Fruit fly (Drosophila melanogaster): ENCODE measurements around the gene kis.

The kis gene

DNA sequence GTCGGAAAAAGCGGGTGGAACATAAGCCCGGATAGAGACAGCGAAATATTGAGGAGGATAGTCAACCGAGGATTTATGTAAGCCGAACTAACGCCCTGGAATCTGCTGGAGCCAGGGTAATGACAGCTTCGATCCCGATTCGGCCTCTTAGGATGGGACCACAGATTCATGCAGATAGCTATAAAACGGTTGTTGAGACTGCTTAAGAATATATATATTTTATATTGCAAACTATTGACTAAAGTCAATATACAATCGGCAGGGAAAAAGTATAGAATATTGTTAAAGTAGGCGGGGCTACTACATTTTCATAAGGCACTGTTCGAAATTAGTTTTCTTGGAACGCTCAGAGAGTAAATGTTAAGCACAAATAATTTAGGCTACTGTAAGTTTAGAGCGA lies 18.2 kb upstream of the kis start, which contains the start of gene CG3345:
CG3345 (plus strand) TSS at position 301 of the 400 bp plus-strand sequence.
- TF ChIP-seq CG34367 (tag; optimal IDR thresholded peaks at IDR 0.05): no peak
- no peak for TF ChIP-seq gl (tag; optimal IDR thresholded peaks at IDR 0.05)
- no peak for TF ChIP-seq rn (GFP tag; IDR thresholded peaks at IDR 0.05)
- no peak for TF ChIP-seq CG9948 (tag; optimal IDR thresholded peaks at IDR 0.05)
- no peak for TF ChIP-seq CG10348 (GFP tag; IDR thresholded peaks at IDR 0.05)
- TF ChIP-seq Pif1B (GFP tag; optimal IDR thresholded peaks at IDR 0.05): no peak
- TF ChIP-seq CG13204 (GFP tag; optimal IDR thresholded peaks at IDR 0.05): no peak
- TF ChIP-seq EcR (GFP tag; optimal IDR thresholded peaks at IDR 0.05): no peak
- TF ChIP-seq CG14655 (GFP tag; optimal IDR thresholded peaks at IDR 0.05): no peak
- no peak for TF ChIP-seq Pif1A (GFP tag; optimal IDR thresholded peaks at IDR 0.05)
- TF ChIP-seq CG15710 (tag; optimal IDR thresholded peaks at IDR 0.05): no peak
- TF ChIP-seq CG8301 (tag; optimal IDR thresholded peaks at IDR 0.05): no peak

DNA sequence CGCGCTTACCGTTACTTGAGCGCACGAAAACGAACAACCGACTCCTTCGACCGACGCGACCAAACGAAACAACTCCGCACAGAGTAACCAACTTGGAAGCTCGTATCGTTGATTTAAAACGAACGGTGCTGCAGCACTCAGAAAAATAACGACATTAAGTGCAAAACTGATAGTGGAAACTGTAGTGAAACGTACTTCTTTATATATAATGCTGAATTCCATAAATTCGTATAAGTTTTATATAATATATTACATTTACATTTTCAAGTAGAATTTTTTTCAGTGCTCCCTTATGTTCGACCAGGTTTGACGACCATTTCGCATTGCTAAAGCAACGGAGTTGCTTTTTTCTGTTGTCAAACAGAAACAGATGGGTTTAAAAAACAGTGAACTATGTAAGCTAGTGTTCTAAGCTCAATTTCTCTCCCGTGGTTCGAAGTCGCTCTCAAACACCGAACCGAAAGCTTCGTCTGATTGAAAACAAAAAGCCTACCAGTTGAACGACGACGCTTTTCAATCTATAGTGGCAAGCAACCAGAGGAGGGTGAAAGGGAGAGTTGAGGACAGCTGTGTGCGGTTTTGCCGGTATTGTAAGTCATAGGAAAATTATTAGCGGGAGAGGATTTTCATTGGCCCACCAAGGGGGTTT lies 16.9 kb upstream of the kis start, which contains the start of gene CG17075:
CG17075 (minus strand) TSS at position 65 of the 649 bp plus-strand sequence.
- peak; percentile 94 for TF ChIP-seq CG32121 (GFP tag; IDR thresholded peaks at IDR 0.05)
- peak; percentile 96 for TF ChIP-seq CG4496 (GFP tag; IDR thresholded peaks at IDR 0.05)
- TF ChIP-seq Ets98B (GFP tag; IDR thresholded peaks at IDR 0.05): peak; percentile 95
- TF ChIP-seq gl (tag; optimal IDR thresholded peaks at IDR 0.05): peak; percentile 62
- TF ChIP-seq Snoo (tag; optimal IDR thresholded peaks at IDR 0.05): peak; percentile 73
- no peak for TF ChIP-seq D1 (tag; optimal IDR thresholded peaks at IDR 0.05)
- no peak for TF ChIP-seq Pif1B (GFP tag; optimal IDR thresholded peaks at IDR 0.05)
- TF ChIP-seq EcR (GFP tag; optimal IDR thresholded peaks at IDR 0.05): no peak
- TF ChIP-seq CG17806 (tag; optimal IDR thresholded peaks at IDR 0.05): peak; percentile 82
- peak; percentile 80 for TF ChIP-seq CG9948 (tag; optimal IDR thresholded peaks at IDR 0.05)
- no peak for TF ChIP-seq CG13204 (GFP tag; optimal IDR thresholded peaks at IDR 0.05)
- TF ChIP-seq rn (GFP tag; IDR thresholded peaks at IDR 0.05): peak; percentile 89
- TF ChIP-seq fd96Ca (GFP tag; IDR thresholded peaks at IDR 0.05): peak; percentile 92
- TF ChIP-seq CG15710 (tag; optimal IDR thresholded peaks at IDR 0.05): peak; percentile 87
- peak; percentile 85 for TF ChIP-seq CG8159 (tag; optimal IDR thresholded peaks at IDR 0.05)
- TF ChIP-seq Pif1A (GFP tag; optimal IDR thresholded peaks at IDR 0.05): no peak
- peak; percentile 93 for TF ChIP-seq CG12605 (GFP tag; IDR thresholded peaks at IDR 0.05)
- TF ChIP-seq CG10348 (GFP tag; IDR thresholded peaks at IDR 0.05): peak; percentile 86
- peak; percentile 83 for TF ChIP-seq CG8301 (tag; optimal IDR thresholded peaks at IDR 0.05)
- TF ChIP-seq CG34367 (tag; optimal IDR thresholded peaks at IDR 0.05): peak; percentile 78
- TF ChIP-seq CG14655 (GFP tag; optimal IDR thresholded peaks at IDR 0.05): no peak

DNA sequence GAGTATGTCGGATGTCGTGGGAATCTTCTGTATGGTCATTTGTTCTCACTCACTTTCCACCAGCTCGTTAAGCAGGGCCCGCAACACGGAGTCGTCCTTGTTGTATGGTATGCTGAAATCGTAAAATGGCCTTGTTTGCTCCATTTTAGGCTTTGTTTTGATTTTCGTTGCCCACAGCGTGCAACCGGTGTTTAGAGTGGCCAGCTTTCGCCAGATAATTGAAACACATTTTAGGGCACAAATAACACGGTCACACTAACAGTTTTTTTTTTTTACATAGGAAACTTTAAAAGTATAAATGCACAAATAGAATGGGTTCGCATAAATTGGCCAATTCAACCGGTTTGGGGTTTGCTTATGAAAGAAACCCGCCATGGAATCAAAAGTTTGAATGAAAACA lies 1.6 kb upstream of the kis start, which contains the start of gene Rpp30:
Rpp30 (minus strand) TSS at position 200 of the 400 bp plus-strand sequence.
- no peak for TF ChIP-seq D1 (tag; optimal IDR thresholded peaks at IDR 0.05)
- no peak for TF ChIP-seq CG34367 (tag; optimal IDR thresholded peaks at IDR 0.05)
- TF ChIP-seq Snoo (tag; optimal IDR thresholded peaks at IDR 0.05): no peak
- no peak for TF ChIP-seq Pif1B (GFP tag; optimal IDR thresholded peaks at IDR 0.05)
- TF ChIP-seq CG14655 (GFP tag; optimal IDR thresholded peaks at IDR 0.05): no peak
- no peak for TF ChIP-seq fd96Ca (GFP tag; IDR thresholded peaks at IDR 0.05)
- TF ChIP-seq CG8159 (tag; optimal IDR thresholded peaks at IDR 0.05): no peak
- TF ChIP-seq CG8301 (tag; optimal IDR thresholded peaks at IDR 0.05): no peak
- TF ChIP-seq CG17806 (tag; optimal IDR thresholded peaks at IDR 0.05): no peak
- TF ChIP-seq rn (GFP tag; IDR thresholded peaks at IDR 0.05): no peak
- no peak for TF ChIP-seq gl (tag; optimal IDR thresholded peaks at IDR 0.05)
- TF ChIP-seq CG10348 (GFP tag; IDR thresholded peaks at IDR 0.05): no peak
- no peak for TF ChIP-seq CG32121 (GFP tag; IDR thresholded peaks at IDR 0.05)

DNA sequence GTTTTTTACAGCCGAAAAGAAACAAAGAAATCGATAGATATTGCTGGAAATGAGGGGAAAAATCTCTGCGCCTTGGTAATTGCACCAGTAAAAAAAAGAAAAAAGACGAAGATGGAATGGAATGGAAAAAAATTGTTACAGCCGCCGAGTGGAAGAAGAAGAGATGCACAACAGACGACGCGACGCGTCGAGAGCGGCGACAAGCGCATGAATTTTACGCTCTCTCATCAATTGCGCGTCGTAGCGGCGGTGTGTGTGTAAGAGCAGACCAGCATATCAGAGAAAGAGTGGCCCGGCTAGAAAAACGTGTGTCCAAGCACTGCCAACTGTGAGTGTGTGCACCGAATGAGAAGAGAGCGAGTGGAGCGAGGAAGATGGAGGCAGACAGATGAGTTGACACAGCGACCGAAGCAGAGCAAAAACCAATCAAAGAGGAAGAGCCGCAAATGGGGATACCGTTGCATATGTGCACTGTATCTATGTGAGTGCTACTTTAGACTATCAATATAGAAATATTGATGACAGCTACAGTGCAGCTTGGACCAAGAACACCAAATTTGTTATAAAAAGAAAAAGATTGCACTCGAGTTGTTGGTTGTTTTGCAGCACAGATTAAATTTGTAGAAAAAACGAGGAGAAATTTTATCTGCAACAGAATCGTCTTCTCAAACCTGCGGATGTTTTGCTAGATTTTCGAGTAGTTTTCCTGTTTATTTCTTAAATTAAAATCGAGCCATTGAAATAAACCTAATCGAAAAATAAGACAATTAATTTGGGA lies 1.4 kb downstream of the kis start:
- TF ChIP-seq CG8301 (tag; optimal IDR thresholded peaks at IDR 0.05) (peak; percentile 75), CG8159 (tag; optimal IDR thresholded peaks at IDR 0.05) (peak; percentile 31), CG12605 (GFP tag; IDR thresholded peaks at IDR 0.05) (peak; percentile 32), CG9948 (tag; optimal IDR thresholded peaks at IDR 0.05) (peak; percentile 64), CG4496 (GFP tag; IDR thresholded peaks at IDR 0.05) (peak; percentile 68), gl (tag; optimal IDR thresholded peaks at IDR 0.05) (peak; percentile 38), CG13204 (GFP tag; optimal IDR thresholded peaks at IDR 0.05) (peak; percentile 81), CG15710 (tag; optimal IDR thresholded peaks at IDR 0.05) (peak; percentile 16), D1 (tag; optimal IDR thresholded peaks at IDR 0.05) (no peak), CG14655 (GFP tag; optimal IDR thresholded peaks at IDR 0.05) (peak; percentile 75), fd96Ca (GFP tag; IDR thresholded peaks at IDR 0.05) (peak; percentile 72), rn (GFP tag; IDR thresholded peaks at IDR 0.05) (peak; percentile 28; the same call in 1 of the 2 replicates), Pif1B (GFP tag; optimal IDR thresholded peaks at IDR 0.05) (peak; percentile 40), Snoo (tag; optimal IDR thresholded peaks at IDR 0.05) (no peak), Ets98B (GFP tag; IDR thresholded peaks at IDR 0.05) (peak; percentile 50), Pif1A (GFP tag; optimal IDR thresholded peaks at IDR 0.05) (peak; percentile 76), CG34367 (tag; optimal IDR thresholded peaks at IDR 0.05) (peak; percentile 23), EcR (GFP tag; optimal IDR thresholded peaks at IDR 0.05) (peak; percentile 82), CG10348 (GFP tag; IDR thresholded peaks at IDR 0.05) (no peak), CG17806 (tag; optimal IDR thresholded peaks at IDR 0.05) (peak; percentile 40), CG32121 (GFP tag; IDR thresholded peaks at IDR 0.05) (peak; percentile 41; the same call in 1 of the 2 replicates)

DNA sequence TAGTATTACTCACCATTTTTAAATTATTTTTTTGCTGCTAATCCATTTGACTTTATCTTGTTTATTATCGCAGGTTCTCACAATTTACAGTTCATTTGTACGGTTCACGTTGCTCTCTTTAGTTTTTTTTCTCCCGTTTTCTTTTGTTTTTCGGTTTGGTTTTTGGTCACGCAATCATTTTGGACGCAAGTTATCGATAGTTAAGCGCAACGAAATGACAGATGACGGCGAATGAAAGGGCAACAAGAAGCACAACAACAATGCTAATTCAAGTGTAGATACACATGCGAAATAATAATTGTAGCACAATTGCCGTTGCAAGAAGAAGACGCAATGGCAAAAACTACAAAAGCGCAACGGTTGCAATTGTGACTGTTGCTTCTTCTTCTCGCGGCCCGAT lies 2.0 kb downstream of the kis start:
- TF ChIP-seq CG10348 (GFP tag; IDR thresholded peaks at IDR 0.05): no peak
- TF ChIP-seq CG17806 (tag; optimal IDR thresholded peaks at IDR 0.05): no peak
- no peak for TF ChIP-seq CG34367 (tag; optimal IDR thresholded peaks at IDR 0.05)
- TF ChIP-seq CG8159 (tag; optimal IDR thresholded peaks at IDR 0.05): no peak
- no peak for TF ChIP-seq CG9948 (tag; optimal IDR thresholded peaks at IDR 0.05)
- no peak for TF ChIP-seq Ets98B (GFP tag; IDR thresholded peaks at IDR 0.05)
- TF ChIP-seq D1 (tag; optimal IDR thresholded peaks at IDR 0.05): no peak
- no peak for TF ChIP-seq CG32121 (GFP tag; IDR thresholded peaks at IDR 0.05)
- TF ChIP-seq CG4496 (GFP tag; IDR thresholded peaks at IDR 0.05): no peak
- no peak for TF ChIP-seq CG14655 (GFP tag; optimal IDR thresholded peaks at IDR 0.05)
- TF ChIP-seq rn (GFP tag; IDR thresholded peaks at IDR 0.05): no peak
- no peak for TF ChIP-seq CG8301 (tag; optimal IDR thresholded peaks at IDR 0.05)
- no peak for TF ChIP-seq Pif1A (GFP tag; optimal IDR thresholded peaks at IDR 0.05)
- TF ChIP-seq CG13204 (GFP tag; optimal IDR thresholded peaks at IDR 0.05): no peak
- no peak for TF ChIP-seq Pif1B (GFP tag; optimal IDR thresholded peaks at IDR 0.05)
- TF ChIP-seq fd96Ca (GFP tag; IDR thresholded peaks at IDR 0.05): no peak
- TF ChIP-seq CG15710 (tag; optimal IDR thresholded peaks at IDR 0.05): no peak
- TF ChIP-seq gl (tag; optimal IDR thresholded peaks at IDR 0.05): no peak

Measured in whole organism, pupa.